Fruit fly (Drosophila melanogaster) whole organism, prepupa: Measurements from ENCODE around the gene c11.1.

Experiments
- CG10669 ChIP-seq: fragments of 200-800 bp; sonication (Bioruptor generic); optimal IDR thresholded peaks from 3 replicates; lab custom pipeline; 2018; ENCODE audit warnings: missing biosample characterization, mild to moderate bottlenecking, missing genetic modification characterization, moderate library complexity
- CG32006 ChIP-seq: fragments of 200-800 bp; sonication (Bioruptor generic); optimal IDR thresholded peaks from 3 replicates; lab custom pipeline; 2017; ENCODE audit warnings: missing biosample characterization, mild to moderate bottlenecking, missing genetic modification characterization
- Sox102F ChIP-seq: fragments of 200-800 bp; sonication (Bioruptor generic); optimal IDR thresholded peaks from 2 replicates; lab custom pipeline; 2016; ENCODE audit warnings: missing biosample characterization, mild to moderate bottlenecking, missing genetic modification characterization

- TF ChIP-seq CG10669 (GFP tag; lab: Kevin White, UChicago) (no peak), CG32006 (GFP tag; lab: Kevin White, UChicago) (no peak), Sox102F (GFP tag; lab: Kevin White, UChicago) (no peak)
Measured at dm6 chrX:9281998-9282644, 796 bp downstream of the c11.1 start.
